Fruit fly (Drosophila melanogaster): ENCODE measurements around the gene chas.

chas gene

dm6 chrX:17702738-17703570 is 4.4 kb upstream of the chas start, which contains the start of the genes CG8188 and par-6:
TSS of gene CG8188 (minus strand) at chrX:17703024.
TSS of gene par-6 (plus strand) at chrX:17703352.
- TF ChIP-seq Dll (optimal IDR thresholded peaks at IDR 0.05) (no peak), psq (optimal IDR thresholded peaks at IDR 0.05) (no peak), CG8478 (optimal IDR thresholded peaks at IDR 0.05) (no peak), EcR (GFP tag; optimal IDR thresholded peaks at IDR 0.05) (no peak), pan (optimal IDR thresholded peaks at IDR 0.05) (no peak), usp (GFP tag; optimal IDR thresholded peaks at IDR 0.05) (no peak)

dm6 chrX:17698864-17699504 is 454 bp upstream of the chas start:
- TF ChIP-seq Dll (optimal IDR thresholded peaks at IDR 0.05) (no peak), pan (optimal IDR thresholded peaks at IDR 0.05) (no peak), psq (optimal IDR thresholded peaks at IDR 0.05) (no peak), usp (GFP tag; optimal IDR thresholded peaks at IDR 0.05) (no peak), CG8478 (optimal IDR thresholded peaks at IDR 0.05) (no peak)

- TF ChIP-seq pan (optimal IDR thresholded peaks at IDR 0.05), result no peak
Observed at dm6 chrX:17697703-17698145, 806 bp downstream of the chas start.

dm6 chrX:17697266-17697665 is 1.3 kb downstream of the chas start:
- TF ChIP-seq psq (optimal IDR thresholded peaks at IDR 0.05) (no peak), pan (optimal IDR thresholded peaks at IDR 0.05) (no peak), usp (GFP tag; optimal IDR thresholded peaks at IDR 0.05) (no peak), EcR (GFP tag; optimal IDR thresholded peaks at IDR 0.05) (no peak), CG8478 (optimal IDR thresholded peaks at IDR 0.05) (no peak), Dll (optimal IDR thresholded peaks at IDR 0.05) (no peak)

dm6 chrX:17696637-17697036 is 1.9 kb downstream of the chas start:
- TF ChIP-seq Dll (optimal IDR thresholded peaks at IDR 0.05) (no peak), EcR (GFP tag; optimal IDR thresholded peaks at IDR 0.05) (no peak), pan (optimal IDR thresholded peaks at IDR 0.05) (no peak), psq (optimal IDR thresholded peaks at IDR 0.05) (no peak), usp (GFP tag; optimal IDR thresholded peaks at IDR 0.05) (no peak), CG8478 (optimal IDR thresholded peaks at IDR 0.05) (no peak)

dm6 chrX:17695641-17696040 is 2.9 kb downstream of the chas start:
- TF ChIP-seq EcR (GFP tag; optimal IDR thresholded peaks at IDR 0.05), result no peak

dm6 chrX:17694873-17695446 is 3.6 kb downstream of the chas start:
- TF ChIP-seq Dll (optimal IDR thresholded peaks at IDR 0.05), result no peak
- TF ChIP-seq CG8478 (optimal IDR thresholded peaks at IDR 0.05), result no peak
- no peak for TF ChIP-seq psq (optimal IDR thresholded peaks at IDR 0.05)
- TF ChIP-seq usp (GFP tag; optimal IDR thresholded peaks at IDR 0.05), result no peak
- TF ChIP-seq EcR (GFP tag; optimal IDR thresholded peaks at IDR 0.05), result no peak

dm6 chrX:17693981-17694872 is 4.3 kb downstream of the chas start:
- TF ChIP-seq pan (optimal IDR thresholded peaks at IDR 0.05) (no peak), usp (GFP tag; optimal IDR thresholded peaks at IDR 0.05) (no peak), CG8478 (optimal IDR thresholded peaks at IDR 0.05) (no peak), EcR (GFP tag; optimal IDR thresholded peaks at IDR 0.05) (no peak), psq (optimal IDR thresholded peaks at IDR 0.05) (no peak), Dll (optimal IDR thresholded peaks at IDR 0.05) (no peak)

- TF ChIP-seq Dll (optimal IDR thresholded peaks at IDR 0.05), result no peak
- TF ChIP-seq EcR (GFP tag; optimal IDR thresholded peaks at IDR 0.05), result no peak
- no peak for TF ChIP-seq usp (GFP tag; optimal IDR thresholded peaks at IDR 0.05)
- no peak for TF ChIP-seq pan (optimal IDR thresholded peaks at IDR 0.05)
- no peak for TF ChIP-seq psq (optimal IDR thresholded peaks at IDR 0.05)
- no peak for TF ChIP-seq CG8478 (optimal IDR thresholded peaks at IDR 0.05)
Observed at dm6 chrX:17692729-17693128, 5.8 kb downstream of the chas start.

- no peak for TF ChIP-seq CG8478 (optimal IDR thresholded peaks at IDR 0.05)
- TF ChIP-seq Dll (optimal IDR thresholded peaks at IDR 0.05), result no peak
- TF ChIP-seq pan (optimal IDR thresholded peaks at IDR 0.05), result no peak
- no peak for TF ChIP-seq EcR (GFP tag; optimal IDR thresholded peaks at IDR 0.05)
- TF ChIP-seq psq (optimal IDR thresholded peaks at IDR 0.05), result no peak
- no peak for TF ChIP-seq usp (GFP tag; optimal IDR thresholded peaks at IDR 0.05)
Observed at dm6 chrX:17686179-17686578, 12.4 kb downstream of the chas start.

- TF ChIP-seq pan (optimal IDR thresholded peaks at IDR 0.05) (no peak), psq (optimal IDR thresholded peaks at IDR 0.05) (no peak), CG8478 (optimal IDR thresholded peaks at IDR 0.05) (no peak), usp (GFP tag; optimal IDR thresholded peaks at IDR 0.05) (no peak), Dll (optimal IDR thresholded peaks at IDR 0.05) (no peak), EcR (GFP tag; optimal IDR thresholded peaks at IDR 0.05) (no peak)
Observed at dm6 chrX:17683506-17683858, 15.0 kb downstream of the chas start.

Measured in whole organism.